Fruit fly (Drosophila melanogaster): Measurements from ENCODE around the gene Ada2b.

Ada2b gene

DNA sequence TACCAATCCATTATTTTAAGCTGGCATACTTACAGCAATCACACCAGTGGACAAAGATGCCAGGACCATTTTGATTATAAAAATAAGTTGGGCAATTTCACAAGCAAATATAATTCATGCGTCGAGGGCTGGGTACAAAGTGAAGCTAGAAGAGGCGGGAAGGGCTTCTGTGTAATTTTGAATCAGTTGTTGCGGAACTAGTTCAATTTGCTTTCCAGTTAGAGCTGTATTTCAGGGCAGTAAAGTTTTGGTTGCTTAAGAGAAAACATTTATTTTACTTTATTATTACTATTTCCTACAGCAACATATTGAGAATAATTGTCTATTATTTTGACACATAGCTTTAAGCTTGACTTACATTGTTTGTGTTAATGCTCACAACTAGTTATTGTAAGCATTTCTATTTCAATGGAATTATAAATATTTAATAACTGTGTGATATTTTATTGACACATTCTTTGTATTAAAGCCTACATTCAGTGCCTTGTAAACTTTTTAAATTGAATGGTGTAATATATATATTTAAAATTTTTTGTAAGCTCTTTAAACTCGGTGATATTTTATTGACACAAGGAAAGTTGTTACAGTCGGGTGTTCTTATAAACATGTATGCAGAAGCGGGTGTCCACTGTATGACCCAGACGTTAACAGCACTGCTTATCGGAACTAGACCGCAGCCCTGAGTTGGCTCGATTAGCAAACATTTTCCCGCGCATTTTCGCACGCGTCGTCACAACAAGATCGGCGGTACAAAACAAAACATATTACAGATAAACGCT lies 24.2 kb upstream of the Ada2b start, which contains the start of the genes RPA1 and Mcm2:
TSS of gene RPA1 (minus strand) at position 150 of the 779 bp plus-strand sequence.
TSS of gene Mcm2 (plus strand) at position 669 of the 779 bp plus-strand sequence.
- TF ChIP-seq psq (optimal IDR thresholded peaks at IDR 0.05) (no peak), CG8478 (optimal IDR thresholded peaks at IDR 0.05) (no peak), Dll (optimal IDR thresholded peaks at IDR 0.05) (no peak), pan (optimal IDR thresholded peaks at IDR 0.05) (no peak), usp (GFP tag; optimal IDR thresholded peaks at IDR 0.05) (no peak), EcR (GFP tag; optimal IDR thresholded peaks at IDR 0.05) (no peak)

DNA sequence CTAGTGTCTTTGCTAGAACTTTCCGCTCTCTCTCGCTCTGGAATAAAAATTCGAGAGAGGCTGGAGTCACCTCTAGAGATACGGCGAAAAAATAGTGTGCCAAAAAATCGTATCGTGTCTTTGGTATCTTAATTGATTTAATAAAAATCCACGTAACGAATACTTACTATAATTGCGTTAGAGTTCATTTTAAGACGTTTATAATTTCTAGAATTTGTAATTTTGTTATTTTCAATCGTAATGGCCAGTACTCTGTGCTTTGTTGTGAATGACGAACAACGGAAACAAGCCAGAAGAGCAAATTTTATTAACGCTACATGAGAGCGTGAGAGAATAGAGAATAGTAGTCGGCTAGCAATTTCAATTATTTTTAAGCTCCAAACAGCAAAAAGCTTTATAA lies 21.3 kb upstream of the Ada2b start:
- TF ChIP-seq CG8478 (optimal IDR thresholded peaks at IDR 0.05), result no peak
- no peak for TF ChIP-seq EcR (GFP tag; optimal IDR thresholded peaks at IDR 0.05)
- no peak for TF ChIP-seq psq (optimal IDR thresholded peaks at IDR 0.05)
- no peak for TF ChIP-seq usp (GFP tag; optimal IDR thresholded peaks at IDR 0.05)
- TF ChIP-seq pan (optimal IDR thresholded peaks at IDR 0.05), result no peak
- no peak for TF ChIP-seq Dll (optimal IDR thresholded peaks at IDR 0.05)

DNA sequence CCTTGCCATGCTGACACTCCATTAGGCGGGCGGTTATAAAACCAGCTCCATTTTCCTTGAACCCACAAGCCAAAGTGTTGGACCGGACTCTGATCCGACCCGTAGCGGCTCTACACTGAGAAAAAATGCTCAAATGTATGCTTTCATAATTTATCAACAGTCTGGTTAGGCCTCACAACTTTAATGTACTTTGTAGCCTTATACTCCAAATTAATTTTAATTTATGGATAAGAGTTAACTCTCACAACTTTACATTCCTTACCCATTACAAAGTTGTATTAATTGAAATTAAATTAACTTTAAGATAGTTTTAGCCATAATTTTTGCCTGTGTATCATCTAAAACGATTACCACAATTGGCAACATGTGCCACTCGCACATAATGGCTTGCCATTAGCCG lies 15.7 kb upstream of the Ada2b start:
- TF ChIP-seq EcR (GFP tag; optimal IDR thresholded peaks at IDR 0.05) (no peak), CG8478 (optimal IDR thresholded peaks at IDR 0.05) (no peak), pan (optimal IDR thresholded peaks at IDR 0.05) (no peak), psq (optimal IDR thresholded peaks at IDR 0.05) (no peak), usp (GFP tag; optimal IDR thresholded peaks at IDR 0.05) (no peak), Dll (optimal IDR thresholded peaks at IDR 0.05) (no peak)

DNA sequence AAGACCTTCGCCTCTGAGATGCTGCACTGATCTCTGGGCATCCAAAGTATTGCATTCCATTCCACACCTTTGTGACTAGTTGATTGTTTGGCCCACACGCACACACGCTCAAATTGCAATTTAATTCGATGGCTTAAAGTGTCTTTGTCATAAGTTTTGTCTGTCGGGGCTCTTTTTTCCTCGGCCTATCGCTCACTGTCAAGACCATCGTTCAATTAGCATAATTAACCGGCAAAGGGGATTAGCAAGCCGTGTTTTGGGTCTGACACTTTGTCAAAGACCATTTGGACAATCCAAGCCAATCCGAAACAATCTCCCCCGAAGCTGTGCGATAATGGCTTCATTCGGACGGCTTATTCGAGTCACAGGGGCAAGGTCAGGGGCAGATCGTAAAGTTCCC lies 14.0 kb upstream of the Ada2b start:
- no peak for TF ChIP-seq pan (optimal IDR thresholded peaks at IDR 0.05)

DNA sequence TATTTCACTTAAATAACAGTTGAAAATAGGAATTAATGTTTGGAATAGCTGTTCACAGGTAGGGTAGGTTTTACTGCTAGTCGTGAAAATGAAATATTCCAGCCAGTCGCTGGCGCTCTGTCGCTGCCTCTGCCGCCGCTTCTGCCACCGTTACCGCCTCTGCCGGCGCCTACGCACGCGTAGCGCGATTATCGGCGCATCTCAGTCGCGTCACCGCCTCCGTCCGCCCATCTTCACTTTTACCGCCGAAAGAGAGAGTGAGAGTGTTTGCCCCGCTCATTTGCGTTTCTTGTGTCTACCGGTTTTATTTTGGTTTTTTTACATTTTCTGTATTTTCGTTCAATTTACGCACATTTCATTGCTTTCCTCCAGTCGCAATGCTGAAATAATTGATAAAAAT lies 11.2 kb upstream of the Ada2b start:
- no peak for TF ChIP-seq psq (optimal IDR thresholded peaks at IDR 0.05)
- TF ChIP-seq EcR (GFP tag; optimal IDR thresholded peaks at IDR 0.05), result no peak
- TF ChIP-seq CG8478 (optimal IDR thresholded peaks at IDR 0.05), result no peak
- TF ChIP-seq pan (optimal IDR thresholded peaks at IDR 0.05), result no peak
- TF ChIP-seq usp (GFP tag; optimal IDR thresholded peaks at IDR 0.05), result no peak
- TF ChIP-seq Dll (optimal IDR thresholded peaks at IDR 0.05), result no peak

DNA sequence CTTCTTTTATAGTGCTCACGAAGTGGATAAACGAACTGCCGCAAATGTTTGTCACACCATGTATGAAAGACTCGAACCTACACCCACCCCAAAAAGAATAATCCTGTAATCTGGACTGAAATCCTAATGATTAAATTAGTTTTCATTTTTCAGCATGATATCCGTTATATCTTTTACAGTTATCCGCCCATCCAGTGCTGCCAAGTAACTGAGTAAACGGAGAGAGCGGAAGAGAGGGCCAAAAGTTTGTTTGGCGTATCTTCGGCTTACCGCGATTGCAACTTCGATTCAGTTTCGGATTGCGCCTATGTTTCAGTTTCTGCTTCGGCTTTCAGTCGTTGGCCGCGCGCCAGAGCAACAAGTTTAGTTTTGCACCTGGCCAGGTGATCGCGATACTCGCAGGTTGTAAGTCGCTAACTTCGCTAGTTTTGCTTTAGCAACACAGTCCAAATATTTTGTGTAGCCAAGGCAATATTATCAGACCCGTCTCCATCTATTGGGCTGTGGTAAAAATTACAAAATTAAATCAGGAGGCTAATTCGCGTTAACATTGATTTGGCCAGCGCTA lies 9.9 kb upstream of the Ada2b start, which contains the start of gene mtg:
TSS of gene mtg (plus strand) at position 332 of the 568 bp plus-strand sequence.
- TF ChIP-seq usp (GFP tag; optimal IDR thresholded peaks at IDR 0.05) (no peak), EcR (GFP tag; optimal IDR thresholded peaks at IDR 0.05) (no peak), pan (optimal IDR thresholded peaks at IDR 0.05) (no peak), CG8478 (optimal IDR thresholded peaks at IDR 0.05) (no peak), psq (optimal IDR thresholded peaks at IDR 0.05) (no peak), Dll (optimal IDR thresholded peaks at IDR 0.05) (no peak)

DNA sequence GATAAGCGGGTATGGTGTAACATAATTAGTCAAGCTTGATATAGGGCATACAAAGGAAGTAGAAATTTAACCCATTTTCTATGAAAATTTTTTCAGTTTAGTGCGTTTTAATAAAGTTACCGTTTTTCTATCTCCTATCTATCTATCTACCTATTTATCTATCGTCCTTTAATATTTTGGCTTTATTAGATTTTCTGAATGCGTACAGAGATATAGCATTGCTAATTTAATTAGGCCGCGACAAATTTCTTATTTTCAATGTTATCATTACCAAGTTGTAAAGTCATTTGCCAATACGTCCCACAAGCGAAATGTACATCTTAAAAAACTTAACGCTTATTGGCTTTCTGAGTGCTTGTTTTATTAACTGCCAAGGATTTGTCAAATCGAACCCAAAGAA lies 7.8 kb upstream of the Ada2b start, which contains the start of gene CG15864:
TSS of gene CG15864 (plus strand) at position 301 of the 400 bp plus-strand sequence.
- TF ChIP-seq CG8478 (optimal IDR thresholded peaks at IDR 0.05) (no peak), Dll (optimal IDR thresholded peaks at IDR 0.05) (no peak), pan (optimal IDR thresholded peaks at IDR 0.05) (no peak), usp (GFP tag; optimal IDR thresholded peaks at IDR 0.05) (no peak), psq (optimal IDR thresholded peaks at IDR 0.05) (no peak)

DNA sequence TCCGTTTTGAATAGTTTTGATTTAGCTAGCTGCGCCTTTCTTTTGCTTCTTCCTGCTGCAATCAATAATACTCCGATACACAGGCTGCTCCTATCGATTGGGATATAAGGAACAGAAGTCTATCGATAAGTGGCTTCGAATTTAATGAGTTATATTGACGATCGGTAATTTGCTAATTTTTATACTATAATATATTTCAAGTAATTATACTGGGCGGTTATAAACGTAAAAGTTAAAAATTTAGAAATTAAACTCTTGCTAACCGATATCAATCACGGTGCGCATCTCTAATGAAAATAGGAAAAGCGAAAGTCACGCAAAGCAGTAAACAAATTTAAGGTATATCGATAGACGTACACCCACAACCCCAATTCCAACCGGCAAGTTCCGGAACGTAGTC lies 3.4 kb upstream of the Ada2b start, which contains the start of the genes CG9636, CG18749 and CG33722:
TSS of gene CG9636 (minus strand) at position 73 of the 400 bp plus-strand sequence.
TSS of gene CG18749 (plus strand) at position 336 of the 400 bp plus-strand sequence.
TSS of gene CG33722 (plus strand) at position 336 of the 400 bp plus-strand sequence.
- TF ChIP-seq usp (GFP tag; optimal IDR thresholded peaks at IDR 0.05), result no peak
- TF ChIP-seq Dll (optimal IDR thresholded peaks at IDR 0.05), result no peak
- TF ChIP-seq CG8478 (optimal IDR thresholded peaks at IDR 0.05), result no peak
- TF ChIP-seq EcR (GFP tag; optimal IDR thresholded peaks at IDR 0.05), result no peak
- no peak for TF ChIP-seq pan (optimal IDR thresholded peaks at IDR 0.05)
- TF ChIP-seq psq (optimal IDR thresholded peaks at IDR 0.05), result no peak

DNA sequence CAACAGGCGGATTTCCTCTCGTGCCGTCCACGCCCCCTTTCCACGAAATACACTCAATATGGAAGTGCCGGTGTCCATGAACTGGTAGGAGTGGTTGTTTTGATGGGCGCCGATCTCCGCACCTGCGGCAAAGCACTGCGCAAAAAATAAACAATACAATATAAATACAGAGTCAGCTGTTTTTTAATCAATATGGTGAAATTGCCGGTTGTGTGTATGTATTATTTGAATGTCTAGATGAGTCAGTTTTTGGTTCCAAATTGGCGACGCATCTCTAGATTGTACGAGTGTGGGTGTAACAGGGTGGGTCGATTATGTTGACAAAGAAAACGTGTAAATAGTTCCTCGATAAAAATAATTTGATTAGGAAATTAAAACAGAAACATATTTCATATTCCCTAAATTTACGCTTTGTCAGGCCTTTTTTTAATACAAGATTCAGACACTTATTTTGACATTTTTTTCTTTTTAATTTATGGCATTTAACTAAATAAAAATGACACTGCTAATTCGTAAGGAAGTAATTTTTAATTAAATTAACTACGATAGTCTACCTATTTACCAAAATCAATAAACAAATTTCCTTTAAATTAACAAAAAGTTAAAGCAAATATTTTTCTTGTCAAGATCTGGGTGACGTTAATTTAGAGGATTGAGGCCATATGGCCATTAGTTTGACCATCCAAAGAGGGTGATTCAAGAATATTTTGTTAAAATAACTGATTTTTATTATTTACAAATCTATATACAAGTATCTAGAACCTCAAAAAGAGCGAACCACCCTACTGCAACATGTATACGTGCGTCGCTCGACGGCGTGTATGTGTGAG lies 628 bp downstream of the Ada2b start:
- TF ChIP-seq CG8478 (optimal IDR thresholded peaks at IDR 0.05), result no peak
- TF ChIP-seq pan (optimal IDR thresholded peaks at IDR 0.05), result no peak
- no peak for TF ChIP-seq EcR (GFP tag; optimal IDR thresholded peaks at IDR 0.05)
- no peak for TF ChIP-seq usp (GFP tag; optimal IDR thresholded peaks at IDR 0.05)
- no peak for TF ChIP-seq psq (optimal IDR thresholded peaks at IDR 0.05)
- TF ChIP-seq Dll (optimal IDR thresholded peaks at IDR 0.05), result no peak

DNA sequence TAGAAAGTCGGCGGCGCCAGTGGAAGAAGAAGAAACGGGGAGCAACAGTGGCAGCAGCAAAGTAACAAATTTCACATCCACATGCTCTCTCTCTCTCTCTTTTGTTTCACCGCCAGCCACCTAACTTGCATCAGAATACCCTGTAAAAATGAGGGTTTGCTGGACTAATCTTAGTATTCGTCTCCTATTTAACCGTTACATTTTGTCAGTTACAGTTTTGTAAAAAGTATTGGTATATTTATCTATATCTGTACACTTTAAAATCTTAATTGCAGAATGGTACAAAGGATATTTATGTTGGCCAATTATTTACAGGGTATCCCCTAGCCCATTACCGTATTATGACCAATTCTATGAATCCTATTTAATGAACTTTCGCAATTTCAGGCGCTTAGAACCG lies 6.5 kb downstream of the Ada2b start:
- peak; percentile 51 for TF ChIP-seq pan (optimal IDR thresholded peaks at IDR 0.05)
- TF ChIP-seq usp (GFP tag; optimal IDR thresholded peaks at IDR 0.05), result no peak

DNA sequence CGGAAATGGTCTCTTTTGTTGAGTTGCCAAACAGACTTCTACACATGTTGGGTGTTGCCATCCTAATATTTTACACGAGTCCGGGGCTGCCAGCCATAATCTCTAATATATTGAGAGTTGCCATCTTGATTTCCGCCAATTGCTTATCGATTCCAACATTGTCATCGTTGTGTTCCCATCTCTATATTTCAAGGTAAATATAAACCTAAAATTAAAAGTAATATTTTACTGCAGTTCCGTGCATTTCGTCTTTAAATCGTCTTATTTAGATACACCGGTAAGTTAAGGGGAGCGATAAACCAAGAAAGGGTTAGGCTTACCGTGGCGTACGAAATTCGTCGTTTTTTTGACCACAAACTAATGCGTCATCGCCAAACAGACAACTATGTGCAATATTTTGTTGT lies 6.9 kb downstream of the Ada2b start, which contains the start of gene PolI:
TSS of gene PolI (plus strand) at position 138 of the 404 bp plus-strand sequence.
- no peak for TF ChIP-seq usp (GFP tag; optimal IDR thresholded peaks at IDR 0.05)
- no peak for TF ChIP-seq Dll (optimal IDR thresholded peaks at IDR 0.05)
- no peak for TF ChIP-seq psq (optimal IDR thresholded peaks at IDR 0.05)
- no peak for TF ChIP-seq CG8478 (optimal IDR thresholded peaks at IDR 0.05)
- no peak for TF ChIP-seq pan (optimal IDR thresholded peaks at IDR 0.05)
- no peak for TF ChIP-seq EcR (GFP tag; optimal IDR thresholded peaks at IDR 0.05)
